Fruit fly (Drosophila melanogaster): ENCODE measurements around the gene p.

Gene p

DNA sequence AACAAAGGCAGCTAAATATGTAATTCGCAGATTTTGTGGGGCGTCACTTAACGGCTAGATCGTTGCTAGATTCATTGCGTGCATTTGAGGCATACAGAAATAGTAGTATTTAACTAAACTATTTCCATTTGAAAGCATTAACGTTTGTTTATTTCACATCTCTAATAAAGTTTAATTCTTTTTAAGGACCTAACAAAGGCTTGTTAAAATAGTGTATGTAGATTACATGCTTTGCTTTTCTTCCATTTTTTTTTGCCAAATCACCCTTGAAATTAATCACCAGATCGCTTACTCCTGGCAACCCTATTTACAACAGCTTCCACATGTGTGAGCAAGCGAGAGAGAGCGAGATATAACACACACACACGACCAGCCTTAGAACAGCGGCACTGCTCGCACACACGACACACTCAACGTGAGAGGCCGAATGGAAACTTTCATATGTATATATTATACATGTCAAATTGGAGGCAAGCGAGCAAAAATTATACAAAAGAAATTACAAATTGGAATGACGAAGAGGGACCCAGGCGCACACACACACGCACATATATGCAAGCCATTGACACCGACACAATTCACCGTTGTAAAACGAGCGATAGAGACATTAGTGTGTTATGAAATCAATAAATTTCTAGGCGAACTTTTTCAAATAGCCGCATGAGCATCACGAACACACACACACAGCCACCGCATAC is 11.1 kb downstream of the p start (continued):
- TF ChIP-seq maf-S (GFP tag; optimal IDR thresholded peaks at IDR 0.05) (peak; percentile 32), bowl (GFP tag; IDR thresholded peaks at IDR 0.05) (no peak), Hr3 (GFP tag; optimal IDR thresholded peaks at IDR 0.05) (peak; percentile 37), fu2 (GFP tag; optimal IDR thresholded peaks at IDR 0.05) (peak; percentile 29), CG16813 (GFP tag; IDR thresholded peaks at IDR 0.05; ENCODE audit: partially characterized antibody) (no peak), bab2 (GFP tag; optimal IDR thresholded peaks at IDR 0.05) (peak; percentile 38), CG12942 (GFP tag; optimal IDR thresholded peaks at IDR 0.05) (peak; percentile 22), D19A (tag; optimal IDR thresholded peaks at IDR 0.05) (peak; percentile 66), peb (GFP tag; IDR thresholded peaks at IDR 0.05) (no peak), CG8478 (optimal IDR thresholded peaks at IDR 0.05) (peak; percentile 81), Ada2b (GFP tag; IDR thresholded peaks at IDR 0.05) (peak; percentile 46; the same call in 1 of the 2 replicates), CG8089 (GFP tag; optimal IDR thresholded peaks at IDR 0.05) (peak; percentile 30), D19B (GFP tag; optimal IDR thresholded peaks at IDR 0.05) (peak; percentile 34), CG13424 (tag; optimal IDR thresholded peaks at IDR 0.05) (peak; percentile 67), CG42726 (GFP tag; IDR thresholded peaks at IDR 0.05; ENCODE audit: partially characterized antibody) (no peak), HLH54F (GFP tag; optimal IDR thresholded peaks at IDR 0.05) (peak; percentile 53), D (optimal IDR thresholded peaks at IDR 0.05) (no peak), D (GFP tag; optimal IDR thresholded peaks at IDR 0.05) (peak; percentile 54), CG7556 (GFP tag; optimal IDR thresholded peaks at IDR 0.05) (peak; percentile 59), CG10979 (tag; optimal IDR thresholded peaks at IDR 0.05) (peak; percentile 53), Rfx (GFP tag; IDR thresholded peaks at IDR 0.05) (peak; percentile 72), Hr39 (optimal IDR thresholded peaks at IDR 0.05) (no peak), CG17359 (tag; optimal IDR thresholded peaks at IDR 0.05) (peak; percentile 52), HLHmδ (GFP tag; optimal IDR thresholded peaks at IDR 0.05) (no peak), CG10267 (tag; optimal IDR thresholded peaks at IDR 0.05) (peak; percentile 38), CG4282 (GFP tag; optimal IDR thresholded peaks at IDR 0.05) (peak; percentile 37), CG10209 (GFP tag; optimal IDR thresholded peaks at IDR 0.05) (peak; percentile 53), ftz-f1 (GFP tag; optimal IDR thresholded peaks at IDR 0.05) (peak; percentile 89), CG7271 (tag; optimal IDR thresholded peaks at IDR 0.05) (no peak), Optix (GFP tag; IDR thresholded peaks at IDR 0.05) (peak; percentile 42; the same call in 1 of the 3 replicates), tap (tag; optimal IDR thresholded peaks at IDR 0.05) (peak; percentile 24), CG4617 (GFP tag; optimal IDR thresholded peaks at IDR 0.05; ENCODE audit: borderline replicate concordance) (peak; percentile 9), gt (GFP tag; IDR thresholded peaks at IDR 0.05) (no peak), Hey (tag; optimal IDR thresholded peaks at IDR 0.05) (no peak), odd (GFP tag; optimal IDR thresholded peaks at IDR 0.05) (peak; percentile 22), CG6254 (GFP tag; optimal IDR thresholded peaks at IDR 0.05) (peak; percentile 46), aop (GFP tag; IDR thresholded peaks at IDR 0.05) (no peak), Side (GFP tag; optimal IDR thresholded peaks at IDR 0.05) (peak; percentile 31), Oaz (GFP tag; IDR thresholded peaks at IDR 0.05) (no peak), kni (GFP tag; optimal IDR thresholded peaks at IDR 0.05) (no peak), CG7786 (GFP tag; optimal IDR thresholded peaks at IDR 0.05) (peak; percentile 34), Dip3 (GFP tag; optimal IDR thresholded peaks at IDR 0.05) (peak; percentile 53), jumu (GFP tag; optimal IDR thresholded peaks at IDR 0.05) (peak; percentile 26), Fer2 (tag; optimal IDR thresholded peaks at IDR 0.05) (no peak), pum (GFP tag; optimal IDR thresholded peaks at IDR 0.05) (peak; percentile 7), sim (GFP tag; IDR thresholded peaks at IDR 0.05) (no peak), Aef1 (GFP tag; IDR thresholded peaks at IDR 0.05) (no peak), grn (GFP tag; optimal IDR thresholded peaks at IDR 0.05) (peak; percentile 45), hkb (optimal IDR thresholded peaks at IDR 0.05) (no peak), hkb (GFP tag; IDR thresholded peaks at IDR 0.05) (peak; percentile 40; the same call in 1 of the 2 replicates), CG11398 (GFP tag; optimal IDR thresholded peaks at IDR 0.05) (peak; percentile 18), CG1647 (GFP tag; optimal IDR thresholded peaks at IDR 0.05) (peak; percentile 45)

Measured in whole organism, embryonic.